Worm (Caenorhabditis elegans): ENCODE measurements around the gene tag-325.

The tag-325 gene

ce11 chrIII:4756983-4757382 lies 39.7 kb upstream of the tag-325 start, which contains the start of gene fbxl-2 (continued):
- TF ChIP-seq F57C9.4 (tag; optimal IDR thresholded peaks at IDR 0.05): no peak
- peak; percentile 21 for TF ChIP-seq B0261.1 (tag; optimal IDR thresholded peaks at IDR 0.05)
- no peak for TF ChIP-seq aptf-2 (GFP tag; conservative IDR thresholded peaks at IDR 0.05)
- TF ChIP-seq rec-8 (tag; optimal IDR thresholded peaks at IDR 0.05): no peak
- peak; percentile 85 for TF ChIP-seq pha-4 (tag; optimal IDR thresholded peaks at IDR 0.05)
- peak; percentile 26 for TF ChIP-seq snpc-4 (GFP tag; optimal IDR thresholded peaks at IDR 0.05)
- peak in 3 of 4 experiments; percentile 74 to 82 (median 81) for TF ChIP-seq snpc-4 (tag; optimal IDR thresholded peaks at IDR 0.05)
- TF ChIP-seq nhr-120 (GFP tag; IDR thresholded peaks at IDR 0.05): no peak
- TF ChIP-seq cebp-1 (GFP tag; IDR thresholded peaks at IDR 0.05): peak; percentile 80
- TF ChIP-seq cebp-1 (tag; optimal IDR thresholded peaks at IDR 0.05): peak; percentile 92
- peak; percentile 95 for TF ChIP-seq madf-3 (GFP tag; IDR thresholded peaks at IDR 0.05)
- peak; percentile 79 for TF ChIP-seq nhr-80 (tag; optimal IDR thresholded peaks at IDR 0.05)
- TF ChIP-seq ztf-22 (GFP tag; optimal IDR thresholded peaks at IDR 0.05): no peak
- TF ChIP-seq mes-4 (tag; optimal IDR thresholded peaks at IDR 0.05): no peak
- TF ChIP-seq athp-1 (tag; optimal IDR thresholded peaks at IDR 0.05): peak; percentile 79
- no peak for TF ChIP-seq nhr-27 (tag; optimal IDR thresholded peaks at IDR 0.05)
- TF ChIP-seq ekl-4 (GFP tag; IDR thresholded peaks at IDR 0.05): peak; percentile 95
- TF ChIP-seq bed-2 (GFP tag; IDR thresholded peaks at IDR 0.05): peak; percentile 82
- TF ChIP-seq sdz-38 (tag; optimal IDR thresholded peaks at IDR 0.05): no peak
- TF ChIP-seq F22D6.2 (tag; optimal IDR thresholded peaks at IDR 0.05): peak; percentile 59
- TF ChIP-seq attf-5 (GFP tag; optimal IDR thresholded peaks at IDR 0.05): peak; percentile 98
- peak; percentile 60 for TF ChIP-seq nhr-90 (tag; optimal IDR thresholded peaks at IDR 0.05)
- peak; percentile 78 for TF ChIP-seq ztf-26 (tag; optimal IDR thresholded peaks at IDR 0.05)
- peak; percentile 10 for TF ChIP-seq fkh-3 (tag; optimal IDR thresholded peaks at IDR 0.05)
- peak; percentile 82 for TF ChIP-seq hmg-1.2 (GFP tag; IDR thresholded peaks at IDR 0.05)
- TF ChIP-seq attf-3 (GFP tag; conservative IDR thresholded peaks at IDR 0.05): peak; percentile 80
- no peak for TF ChIP-seq ceh-79 (tag; optimal IDR thresholded peaks at IDR 0.05)
- peak; percentile 65 for TF ChIP-seq madf-10 (tag; optimal IDR thresholded peaks at IDR 0.05)
- TF ChIP-seq hrde-1 (tag; optimal IDR thresholded peaks at IDR 0.05; ENCODE audit: borderline replicate concordance): peak; percentile 63
- peak; percentile 93 for TF ChIP-seq madf-6 (GFP tag; IDR thresholded peaks at IDR 0.05)
- TF ChIP-seq nfya-1 (tag; optimal IDR thresholded peaks at IDR 0.05; ENCODE audit: borderline replicate concordance, insufficient read depth): no peak
- TF ChIP-seq dpl-1 (GFP tag; optimal IDR thresholded peaks at IDR 0.05): peak; percentile 98
- TF ChIP-seq aptf-3 (GFP tag; IDR thresholded peaks at IDR 0.05): 0 out of 2 replicates have a peak, but pooled peaks have one; percentile 49
- TF ChIP-seq ceh-58 (GFP tag; IDR thresholded peaks at IDR 0.05): no peak
- no peak for TF ChIP-seq hlh-26 (GFP tag; conservative IDR thresholded peaks at IDR 0.05)
- no peak for TF ChIP-seq Y53F4B.3 (GFP tag; IDR thresholded peaks at IDR 0.05)
- TF ChIP-seq Y95B8A.8 (GFP tag; IDR thresholded peaks at IDR 0.05): peak; percentile 84
- peak; percentile 94 for TF ChIP-seq F33H1.4 (GFP tag; IDR thresholded peaks at IDR 0.05)
- TF ChIP-seq F10E7.11 (tag; optimal IDR thresholded peaks at IDR 0.05): peak; percentile 34
- peak; percentile 78 for TF ChIP-seq egl-44 (GFP tag; IDR thresholded peaks at IDR 0.05)
- peak; percentile 36 for TF ChIP-seq unc-130 (GFP tag; optimal IDR thresholded peaks at IDR 0.05)
- TF ChIP-seq F37B4.10 (GFP tag; IDR thresholded peaks at IDR 0.05): 0 out of 2 replicates have a peak, but pooled peaks have one; percentile 82
- TF ChIP-seq him-1 (tag; optimal IDR thresholded peaks at IDR 0.05): peak; percentile 10
- no peak for TF ChIP-seq tbx-9 (tag; optimal IDR thresholded peaks at IDR 0.05; ENCODE audit: borderline replicate concordance)
- no peak for TF ChIP-seq hlh-12 (tag; optimal IDR thresholded peaks at IDR 0.05)
- no peak for TF ChIP-seq lag-1 (GFP tag; IDR thresholded peaks at IDR 0.05)
- peak; percentile 41 for TF ChIP-seq snpc-1.3 (tag; optimal IDR thresholded peaks at IDR 0.05; ENCODE audit: insufficient read depth)
- no peak for TF ChIP-seq zim-3 (tag; optimal IDR thresholded peaks at IDR 0.05)
- TF ChIP-seq F49E8.2 (tag; optimal IDR thresholded peaks at IDR 0.05; ENCODE audit: insufficient read depth): peak; percentile 64

Measured in whole organism, young adult.